Fruit fly (Drosophila melanogaster): ENCODE data around the gene Atg1.

Gene Atg1

dm6 chr3L:12835511-12836479, 30.9 kb upstream of the Atg1 start (continued):
- TF ChIP-seq CG11085 (GFP tag; IDR thresholded peaks at IDR 0.05) (no peak), luna (GFP tag; optimal IDR thresholded peaks at IDR 0.05) (no peak), CG7839 (tag; optimal IDR thresholded peaks at IDR 0.05) (no peak), CG17802 (tag; optimal IDR thresholded peaks at IDR 0.05) (no peak), Dad (GFP tag; optimal IDR thresholded peaks at IDR 0.05) (no peak), prd (optimal IDR thresholded peaks at IDR 0.05) (no peak), prd (GFP tag; IDR thresholded peaks at IDR 0.05) (no peak), Lpt (GFP tag; optimal IDR thresholded peaks at IDR 0.05) (no peak), dpn (GFP tag; optimal IDR thresholded peaks at IDR 0.05) (no peak), wek (GFP tag; optimal IDR thresholded peaks at IDR 0.05) (no peak), oc (tag; optimal IDR thresholded peaks at IDR 0.05) (no peak), Nf-YA (GFP tag; IDR thresholded peaks at IDR 0.05) (no peak), Lhr (GFP tag; optimal IDR thresholded peaks at IDR 0.05) (no peak), Atf6 (GFP tag; IDR thresholded peaks at IDR 0.05) (no peak), CG31441 (GFP tag; IDR thresholded peaks at IDR 0.05) (no peak), CG4820 (GFP tag; optimal IDR thresholded peaks at IDR 0.05) (no peak), Xrp1 (GFP tag; IDR thresholded peaks at IDR 0.05) (no peak), shn (GFP tag; optimal IDR thresholded peaks at IDR 0.05) (no peak), CG1792 (GFP tag; optimal IDR thresholded peaks at IDR 0.05) (no peak), bbx (GFP tag; IDR thresholded peaks at IDR 0.05; ENCODE audit: partially characterized antibody) (no peak), dmrt11E (tag; optimal IDR thresholded peaks at IDR 0.05) (no peak), NC2α (GFP tag; optimal IDR thresholded peaks at IDR 0.05) (no peak), CG10209 (GFP tag; optimal IDR thresholded peaks at IDR 0.05) (peak; percentile 7), CG30020 (tag; optimal IDR thresholded peaks at IDR 0.05) (no peak), CG9932 (GFP tag; IDR thresholded peaks at IDR 0.05) (no peak), HLH4C (GFP tag; IDR thresholded peaks at IDR 0.05; ENCODE audit: partially characterized antibody) (no peak), CG17359 (tag; optimal IDR thresholded peaks at IDR 0.05) (no peak), CG8359 (GFP tag; optimal IDR thresholded peaks at IDR 0.05; ENCODE audit: borderline replicate concordance) (no peak), hkb (optimal IDR thresholded peaks at IDR 0.05) (no peak), hkb (GFP tag; IDR thresholded peaks at IDR 0.05) (no peak), emc (GFP tag; optimal IDR thresholded peaks at IDR 0.05) (no peak), onecut (GFP tag; IDR thresholded peaks at IDR 0.05) (no peak), H2.0 (GFP tag; IDR thresholded peaks at IDR 0.05) (no peak), Atf3 (GFP tag; optimal IDR thresholded peaks at IDR 0.05) (no peak), CG34224 (GFP tag; IDR thresholded peaks at IDR 0.05; ENCODE audit: partially characterized antibody) (no peak), gro (GFP tag; optimal IDR thresholded peaks at IDR 0.05) (peak; percentile 7), gcm (GFP tag; optimal IDR thresholded peaks at IDR 0.05) (no peak), chm (GFP tag; IDR thresholded peaks at IDR 0.05) (no peak; the same call in 1 of the 2 replicates), sqz (GFP tag; optimal IDR thresholded peaks at IDR 0.05) (no peak), CG8388 (GFP tag; optimal IDR thresholded peaks at IDR 0.05) (no peak), D19B (GFP tag; optimal IDR thresholded peaks at IDR 0.05) (no peak), Vsx1 (GFP tag; optimal IDR thresholded peaks at IDR 0.05) (peak; percentile 8), nerfin-1 (tag; optimal IDR thresholded peaks at IDR 0.05) (peak; percentile 8), az2 (GFP tag; optimal IDR thresholded peaks at IDR 0.05) (no peak), Hr3 (GFP tag; optimal IDR thresholded peaks at IDR 0.05) (no peak), CG11723 (GFP tag; optimal IDR thresholded peaks at IDR 0.05) (no peak), Kr (GFP tag; optimal IDR thresholded peaks at IDR 0.05) (no peak), CkIIα-i1 (GFP tag; IDR thresholded peaks at IDR 0.05) (no peak), CG7963 (GFP tag; IDR thresholded peaks at IDR 0.05; ENCODE audit: partially characterized antibody) (no peak)

Data from whole organism, embryonic.